Worm (Caenorhabditis elegans): ENCODE results near the gene scl-20.

- TF ChIP-seq pqm-1 (tag; optimal IDR thresholded peaks at IDR 0.05) (no peak), hlh-13 (GFP tag; optimal IDR thresholded peaks at IDR 0.05) (no peak), ets-4 (tag; optimal IDR thresholded peaks at IDR 0.05) (no peak), dve-1 (tag; optimal IDR thresholded peaks at IDR 0.05) (no peak), odd-2 (tag; optimal IDR thresholded peaks at IDR 0.05) (no peak), ceh-45 (GFP tag; IDR thresholded peaks at IDR 0.05) (no peak), elt-2 (tag; optimal IDR thresholded peaks at IDR 0.05) (no peak), ceh-2 (tag; optimal IDR thresholded peaks at IDR 0.05) (no peak)
Measured at ce11 chrV:18710045-18710490, 24.2 kb downstream of the scl-20 start.
